Worm (Caenorhabditis elegans) whole organism, late embryonic: ENCODE data around the gene rpn-11.

Source experiments
- C38D4.7 ChIP-seq: fragments of 200-800 bp; sonication (Bioruptor generic); optimal IDR thresholded peaks from 2 replicates; lab custom pipeline; 2018; ENCODE audit warnings: mild to moderate bottlenecking, missing genetic modification characterization, moderate library complexity, missing compliant biosample characterization
- F13H6.1 ChIP-seq: sonication (generic microtip); optimal IDR thresholded peaks from 2 replicates; lab custom pipeline; 2016; ENCODE audit warnings: missing genetic modification characterization, missing compliant biosample characterization
- K02D7.2 ChIP-seq: sonication (generic microtip); optimal IDR thresholded peaks from 2 replicates; lab custom pipeline; 2017; ENCODE audit warnings: mild to moderate bottlenecking, missing genetic modification characterization, missing compliant biosample characterization
- Y22D7AL.16 ChIP-seq: sonication (generic microtip); optimal IDR thresholded peaks from 2 replicates; lab custom pipeline; 2016; ENCODE audit warnings: missing genetic modification characterization, missing compliant biosample characterization
- ceh-19 ChIP-seq: fragments of 200-800 bp; sonication (Bioruptor generic); optimal IDR thresholded peaks from 2 replicates; lab custom pipeline; 2018; ENCODE audit warnings: mild to moderate bottlenecking, missing genetic modification characterization, missing compliant biosample characterization
- ceh-24 ChIP-seq: sonication (generic microtip); optimal IDR thresholded peaks from 2 replicates; lab custom pipeline; 2016; ENCODE audit warnings: mild to moderate bottlenecking, missing genetic modification characterization, missing compliant biosample characterization
- ceh-30 ChIP-seq: fragments of 150-350 bp; optimal IDR thresholded peaks from 2 replicates; lab custom pipeline; 2014; ENCODE audit warnings: missing biosample characterization, missing genetic modification characterization
- ceh-31 ChIP-seq: sonication (generic microtip); optimal IDR thresholded peaks from 2 replicates; lab custom pipeline; 2016; ENCODE audit warnings: missing genetic modification characterization, missing compliant biosample characterization
- ceh-34 ChIP-seq: sonication (generic microtip); optimal IDR thresholded peaks from 2 replicates; lab custom pipeline; 2016; ENCODE audit warnings: mild to moderate bottlenecking, missing genetic modification characterization, missing compliant biosample characterization
- ceh-45 ChIP-seq: fragments of 200-800 bp; sonication (Bioruptor generic); IDR thresholded peaks from 2 replicates; pipeline ENCODE4 v1.3.6; 2022; ENCODE audit warnings: missing genetic modification reagents, missing genetic modification characterization, missing compliant biosample characterization
- che-1 ChIP-seq: sonication (generic microtip); optimal IDR thresholded peaks from 2 replicates; lab custom pipeline; 2016; ENCODE audit warnings: mild to moderate bottlenecking, missing genetic modification characterization, missing compliant biosample characterization
- dmd-4 ChIP-seq: sonication (generic microtip); optimal IDR thresholded peaks from 2 replicates; lab custom pipeline; 2016; ENCODE audit warnings: borderline replicate concordance, missing genetic modification characterization, missing compliant biosample characterization
- elt-2 ChIP-seq: sonication (generic microtip); optimal IDR thresholded peaks from 2 replicates; lab custom pipeline; 2016; ENCODE audit warnings: missing genetic modification reagents, missing genetic modification characterization, missing compliant biosample characterization
- elt-4 ChIP-seq: sonication (generic microtip); optimal IDR thresholded peaks from 2 replicates; lab custom pipeline; 2016; ENCODE audit warnings: missing genetic modification characterization, missing compliant biosample characterization
- eyg-1 ChIP-seq: sonication (generic microtip); optimal IDR thresholded peaks from 2 replicates; lab custom pipeline; 2016; ENCODE audit warnings: missing genotype, missing genetic modification characterization, missing compliant biosample characterization
- fax-1 ChIP-seq: sonication (generic microtip); optimal IDR thresholded peaks from 2 replicates; lab custom pipeline; 2016; ENCODE audit warnings: missing genotype, missing genetic modification characterization, missing compliant biosample characterization
- hlh-13 ChIP-seq: fragments of 200-800 bp; sonication (Bioruptor generic); optimal IDR thresholded peaks from 2 replicates; lab custom pipeline; 2018; ENCODE audit warnings: mild to moderate bottlenecking, missing genetic modification characterization, missing compliant biosample characterization
- hlh-6 ChIP-seq: sonication (generic microtip); optimal IDR thresholded peaks from 2 replicates; lab custom pipeline; 2016; ENCODE audit warnings: missing genotype, missing genetic modification characterization, missing compliant biosample characterization
- lim-6 ChIP-seq: sonication (generic microtip); optimal IDR thresholded peaks from 2 replicates; lab custom pipeline; 2016; ENCODE audit warnings: missing genetic modification characterization, missing compliant biosample characterization
- lin-11 ChIP-seq: fragments of 200-800 bp; sonication (Bioruptor generic); optimal IDR thresholded peaks from 2 replicates; lab custom pipeline; 2018; ENCODE audit warnings: mild to moderate bottlenecking, missing genetic modification characterization, missing compliant biosample characterization
- madf-2 ChIP-seq: sonication (generic microtip); optimal IDR thresholded peaks from 2 replicates; lab custom pipeline; 2017; ENCODE audit warnings: missing genetic modification characterization, missing compliant biosample characterization
- nhr-232 ChIP-seq: sonication (generic microtip); optimal IDR thresholded peaks from 2 replicates; lab custom pipeline; 2016; ENCODE audit warnings: missing genetic modification characterization, missing compliant biosample characterization
- odd-2 ChIP-seq: sonication (generic microtip); optimal IDR thresholded peaks from 2 replicates; lab custom pipeline; 2017; ENCODE audit warnings: antibody characterized with exemption, mild to moderate bottlenecking, missing genetic modification characterization, missing compliant biosample characterization
- pag-3 ChIP-seq: sonication (generic microtip); optimal IDR thresholded peaks from 2 replicates; lab custom pipeline; 2016; ENCODE audit warnings: missing compliant biosample characterization, missing genetic modification characterization, borderline replicate concordance
- pat-9 ChIP-seq: fragments of 200-800 bp; sonication (Bioruptor generic); optimal IDR thresholded peaks from 2 replicates; lab custom pipeline; 2018; ENCODE audit warnings: mild to moderate bottlenecking, missing genetic modification characterization, moderate library complexity, missing compliant biosample characterization
- pha-4 ChIP-seq: fragments of 150-350 bp; optimal IDR thresholded peaks from 2 replicates; lab custom pipeline; 2018; ENCODE audit warnings: missing biosample characterization, missing genetic modification reagents, missing genetic modification characterization
- pqm-1 ChIP-seq: sonication (generic microtip); optimal IDR thresholded peaks from 2 replicates; lab custom pipeline; 2016; ENCODE audit warnings: missing genetic modification characterization, missing compliant biosample characterization
- pros-1 ChIP-seq: fragments of 150-350 bp; optimal IDR thresholded peaks from 2 replicates; lab custom pipeline; 2014; ENCODE audit warnings: missing biosample characterization, missing genetic modification reagents, missing genetic modification characterization
- ref-2 ChIP-seq: sonication (generic microtip); optimal IDR thresholded peaks from 2 replicates; lab custom pipeline; 2016; ENCODE audit warnings: missing genetic modification characterization, missing compliant biosample characterization
- sdc-2 ChIP-seq: sonication (generic microtip); optimal IDR thresholded peaks from 2 replicates; lab custom pipeline; 2016; ENCODE audit warnings: missing genotype, missing genetic modification characterization, missing compliant biosample characterization
- sox-4 ChIP-seq: sonication (generic microtip); optimal IDR thresholded peaks from 2 replicates; lab custom pipeline; 2017; ENCODE audit warnings: mild to moderate bottlenecking, missing genetic modification characterization, inconsistent platforms, missing compliant biosample characterization
- syd-9 ChIP-seq: sonication (generic microtip); optimal IDR thresholded peaks from 2 replicates; lab custom pipeline; 2016; ENCODE audit warnings: mild to moderate bottlenecking, missing genetic modification characterization, moderate library complexity, missing compliant biosample characterization
- tbx-7 ChIP-seq: sonication (generic microtip); optimal IDR thresholded peaks from 2 replicates; lab custom pipeline; 2016; ENCODE audit warnings: missing genotype, missing genetic modification characterization, missing compliant biosample characterization
- ttx-3 ChIP-seq: sonication (generic microtip); optimal IDR thresholded peaks from 2 replicates; lab custom pipeline; 2016; ENCODE audit warnings: missing genetic modification reagents, missing genetic modification characterization, missing compliant biosample characterization
- unc-42 ChIP-seq: sonication (generic microtip); optimal IDR thresholded peaks from 2 replicates; lab custom pipeline; 2016; ENCODE audit warnings: missing genotype, missing genetic modification characterization, missing compliant biosample characterization
- unc-55 ChIP-seq: sonication (generic microtip); optimal IDR thresholded peaks from 2 replicates; lab custom pipeline; 2017; ENCODE audit warnings: missing biosample characterization, missing genetic modification reagents, missing genetic modification characterization
- zip-5 ChIP-seq: sonication (generic microtip); optimal IDR thresholded peaks from 2 replicates; lab custom pipeline; 2016; ENCODE audit warnings: missing genetic modification characterization, missing compliant biosample characterization

Gene rpn-11

ce11 chrII:4042696-4043095 lies 1.6 kb downstream of the rpn-11 start:
- TF ChIP-seq ceh-34 (tag; lab: Kevin White, UChicago) (no peak), C38D4.7 (no peak), ceh-24 (tag; lab: Kevin White, UChicago) (no peak), ceh-45 (GFP tag; lab: Robert Waterston, UW) (no peak), pha-4 (no peak), hlh-13 (GFP tag; lab: Kevin White, UChicago) (no peak), ref-2 (no peak), madf-2 (no peak), unc-42 (tag; lab: Kevin White, UChicago) (no peak), K02D7.2 (tag; lab: Kevin White, UChicago) (no peak), ceh-30 (tag; lab: Kevin White, UChicago) (no peak), lin-11 (tag; lab: Kevin White, UChicago) (no peak), F13H6.1 (no peak), pqm-1 (no peak), elt-4 (tag; lab: Kevin White, UChicago) (no peak), pag-3 (tag; lab: Kevin White, UChicago) (no peak), nhr-232 (tag; lab: Kevin White, UChicago) (no peak)

ce11 chrII:4040066-4040465 lies 4.3 kb downstream of the rpn-11 start:
- TF ChIP-seq eyg-1 (no peak), pat-9 (no peak), madf-2 (no peak), zip-5 (tag; lab: Kevin White, UChicago) (no peak), pha-4 (no peak), ttx-3 (tag; lab: Kevin White, UChicago) (no peak), odd-2 (tag; lab: Kevin White, UChicago) (no peak), hlh-6 (tag; lab: Kevin White, UChicago) (no peak), C38D4.7 (no peak), ceh-31 (tag; lab: Kevin White, UChicago) (no peak), syd-9 (no peak), sox-4 (tag; lab: Kevin White, UChicago) (no peak)

ce11 chrII:4038541-4038940 lies 5.8 kb downstream of the rpn-11 start, which contains the start of gene pqn-48:
Gene pqn-48 (plus strand): TSS chrII:4038884.
- TF ChIP-seq lim-6 (peak; percentile 18), ref-2 (no peak), pha-4 (no peak), ttx-3 (tag; lab: Kevin White, UChicago) (no peak), unc-55 (peak; percentile 28)
- TF ChIP-seq, all 69 proteins: peak for 2

- TF ChIP-seq ref-2 (no peak), dmd-4 (no peak), sdc-2 (no peak), lin-11 (tag; lab: Kevin White, UChicago) (no peak), tbx-7 (tag; lab: Kevin White, UChicago) (no peak), elt-2 (no peak), ceh-19 (GFP tag; lab: Kevin White, UChicago) (no peak), pros-1 (no peak), Y22D7AL.16 (tag; lab: Kevin White, UChicago) (no peak), odd-2 (tag; lab: Kevin White, UChicago) (no peak), pat-9 (no peak), che-1 (tag; lab: Kevin White, UChicago) (no peak), ceh-31 (tag; lab: Kevin White, UChicago) (no peak), syd-9 (no peak), K02D7.2 (tag; lab: Kevin White, UChicago) (no peak), fax-1 (tag; lab: Kevin White, UChicago) (no peak), F13H6.1 (no peak)
These were observed 12.1 kb downstream of the rpn-11 start, which contains the start of gene K07D4.4 for ce11 chrII:4032293-4032692. Gene K07D4.4 (minus strand): TSS chrII:4032393.
